Worm (Caenorhabditis elegans): ENCODE data around the gene cwf-19L2.
A peak's percentile ranks its signal among the peaks of the same experiment; 100 is the strongest.

cwf-19L2 gene

DNA sequence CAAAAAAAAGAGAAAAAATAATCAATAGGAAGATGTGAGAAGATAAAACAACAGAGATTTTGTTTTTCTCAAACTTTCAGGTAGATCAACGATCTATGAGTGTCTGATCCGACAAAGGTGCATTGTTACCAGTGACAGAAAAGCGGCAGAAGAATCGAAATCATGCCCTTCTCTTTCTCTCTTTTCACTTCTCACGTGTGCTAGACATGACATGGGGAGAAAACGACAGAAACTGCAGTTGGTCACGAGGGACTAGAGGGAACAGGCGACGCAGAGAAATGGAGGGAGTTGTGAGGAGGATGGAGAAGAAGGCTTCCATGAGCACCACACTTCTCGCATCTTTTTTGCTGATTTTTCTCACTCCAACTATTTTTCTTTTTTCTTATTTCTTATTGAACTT lies 41.8 kb downstream of the cwf-19L2 start, which contains the start of gene F56C9.10 (continued):
- TF ChIP-seq hrde-1 (tag; optimal IDR thresholded peaks at IDR 0.05; ENCODE audit: borderline replicate concordance): no peak
- TF ChIP-seq ceh-91 (GFP tag; IDR thresholded peaks at IDR 0.05): no peak
- no peak for TF ChIP-seq egl-18 (GFP tag; IDR thresholded peaks at IDR 0.05)
- no peak for TF ChIP-seq sdz-38 (tag; optimal IDR thresholded peaks at IDR 0.05)
- no peak for TF ChIP-seq ztf-22 (GFP tag; optimal IDR thresholded peaks at IDR 0.05)
- no peak for TF ChIP-seq B0035.1 (tag; optimal IDR thresholded peaks at IDR 0.05)
- TF ChIP-seq aptf-2 (GFP tag; conservative IDR thresholded peaks at IDR 0.05): no peak
- no peak for TF ChIP-seq dpff-1 (tag; optimal IDR thresholded peaks at IDR 0.05)
- TF ChIP-seq bed-1 (GFP tag; IDR thresholded peaks at IDR 0.05): no peak
- TF ChIP-seq athp-1 (tag; optimal IDR thresholded peaks at IDR 0.05): peak; percentile 75
- peak; percentile 72 for TF ChIP-seq atf-7 (tag; optimal IDR thresholded peaks at IDR 0.05)
- TF ChIP-seq T07F8.4 (tag; optimal IDR thresholded peaks at IDR 0.05): no peak
- peak; percentile 61 for TF ChIP-seq lin-26 (GFP tag; IDR thresholded peaks at IDR 0.05)
- no peak for TF ChIP-seq ccch-3 (GFP tag; optimal IDR thresholded peaks at IDR 0.05)
- no peak for TF ChIP-seq F57A8.1 (GFP tag; optimal IDR thresholded peaks at IDR 0.05)
- peak; percentile 77; the same call in 1 of the 2 replicates for TF ChIP-seq madf-3 (GFP tag; IDR thresholded peaks at IDR 0.05)
- no peak for TF ChIP-seq fkh-3 (tag; optimal IDR thresholded peaks at IDR 0.05)
- TF ChIP-seq zfh-2 (GFP tag; conservative IDR thresholded peaks at IDR 0.05): peak; percentile 75
- TF ChIP-seq F52B5.7 (tag; optimal IDR thresholded peaks at IDR 0.05): no peak
- peak; percentile 34 for TF ChIP-seq die-1 (tag; optimal IDR thresholded peaks at IDR 0.05)
- TF ChIP-seq gei-17 (GFP tag; optimal IDR thresholded peaks at IDR 0.05): peak; percentile 43
- no peak for TF ChIP-seq tbx-9 (tag; optimal IDR thresholded peaks at IDR 0.05; ENCODE audit: borderline replicate concordance)
- no peak for TF ChIP-seq zim-3 (tag; optimal IDR thresholded peaks at IDR 0.05)
- peak; percentile 74 for TF ChIP-seq F22D6.2 (tag; optimal IDR thresholded peaks at IDR 0.05)
- TF ChIP-seq ztf-26 (tag; optimal IDR thresholded peaks at IDR 0.05): peak; percentile 62
- TF ChIP-seq lin-35 (GFP tag; optimal IDR thresholded peaks at IDR 0.05): peak in 1 of 3 experiments; percentile 27
- TF ChIP-seq snpc-3.4 (tag; optimal IDR thresholded peaks at IDR 0.05): no peak
- peak; percentile 78 for TF ChIP-seq nhr-80 (tag; optimal IDR thresholded peaks at IDR 0.05)
- TF ChIP-seq B0019.2 (GFP tag; conservative IDR thresholded peaks at IDR 0.05): no peak
- no peak for TF ChIP-seq T26A5.8 (tag; optimal IDR thresholded peaks at IDR 0.05)
- no peak for TF ChIP-seq F10E7.11 (tag; optimal IDR thresholded peaks at IDR 0.05)
- no peak for TF ChIP-seq snpc-4 (GFP tag; optimal IDR thresholded peaks at IDR 0.05)
- peak; percentile 51 to 60 (median 54) for TF ChIP-seq snpc-4 (tag; optimal IDR thresholded peaks at IDR 0.05)
- no peak for TF ChIP-seq F55B11.4 (tag; optimal IDR thresholded peaks at IDR 0.05; ENCODE audit: borderline replicate concordance, insufficient read depth)
- no peak for TF ChIP-seq mel-28 (tag; optimal IDR thresholded peaks at IDR 0.05; ENCODE audit: borderline replicate concordance)
- no peak for TF ChIP-seq efl-1 (GFP tag; optimal IDR thresholded peaks at IDR 0.05)
- TF ChIP-seq B0336.3 (GFP tag; IDR thresholded peaks at IDR 0.05): peak; percentile 90
- TF ChIP-seq rcor-1 (GFP tag; IDR thresholded peaks at IDR 0.05): 0 out of 2 replicates have a peak, but pooled peaks have one; percentile 20
- 0 out of 2 replicates have a peak, but pooled peaks have one; percentile 34 for TF ChIP-seq egl-44 (GFP tag; IDR thresholded peaks at IDR 0.05)
- TF ChIP-seq hlh-26 (GFP tag; conservative IDR thresholded peaks at IDR 0.05): no peak
- no peak for TF ChIP-seq lag-1 (GFP tag; IDR thresholded peaks at IDR 0.05)
- TF ChIP-seq Y95B8A.8 (GFP tag; IDR thresholded peaks at IDR 0.05): no peak
- no peak for TF ChIP-seq B0261.1 (tag; optimal IDR thresholded peaks at IDR 0.05)
- TF ChIP-seq ceh-79 (tag; optimal IDR thresholded peaks at IDR 0.05): no peak
- no peak for TF ChIP-seq attf-6 (GFP tag; IDR thresholded peaks at IDR 0.05)
- no peak for TF ChIP-seq dpl-1 (GFP tag; optimal IDR thresholded peaks at IDR 0.05)
- TF ChIP-seq nhr-27 (tag; optimal IDR thresholded peaks at IDR 0.05): no peak
- no peak for TF ChIP-seq mes-4 (tag; optimal IDR thresholded peaks at IDR 0.05)
- TF ChIP-seq rpc-1 (optimal IDR thresholded peaks at IDR 0.05): no peak
- TF ChIP-seq rpc-1 (tag; optimal IDR thresholded peaks at IDR 0.05): no peak

Data from whole organism, young adult.